Worm (Caenorhabditis elegans) whole organism, young adult: ENCODE measurements around the gene C10C6.13.

Experiments used
- B0019.2 ChIP-seq: fragments of 200-800 bp; sonication (Bioruptor generic); conservative IDR thresholded peaks from 2 replicates; pipeline ENCODE4 v1.3.6; 2022; ENCODE audit warnings: missing genetic modification reagents, missing genetic modification characterization, missing compliant biosample characterization
- B0035.1 ChIP-seq: sonication (generic microtip); optimal IDR thresholded peaks from 2 replicates; lab custom pipeline; 2016; ENCODE audit warnings: missing genetic modification characterization, mild to moderate bottlenecking, missing compliant biosample characterization, missing genotype, missing genetic modification reagents
- F22D6.2 ChIP-seq: sonication (generic microtip); optimal IDR thresholded peaks from 2 replicates; lab custom pipeline; 2016; ENCODE audit warnings: mild to moderate bottlenecking, missing genetic modification characterization, missing compliant biosample characterization
- F33H1.4 ChIP-seq: fragments of 200-800 bp; sonication (Bioruptor generic); IDR thresholded peaks from 2 replicates; pipeline ENCODE4 v1.3.6; 2022; ENCODE audit warnings: missing genetic modification reagents, missing genetic modification characterization, missing compliant biosample characterization
- F37B4.10 ChIP-seq: fragments of 200-800 bp; sonication (Bioruptor generic); IDR thresholded peaks from 2 replicates; pipeline ENCODE4 v1.3.6; 2022; ENCODE audit warnings: missing genetic modification characterization, missing compliant biosample characterization
- F39B2.1 ChIP-seq: fragments of 200-800 bp; sonication (Bioruptor generic); IDR thresholded peaks from 2 replicates; pipeline ENCODE4 v1.3.6; 2022; ENCODE audit warnings: missing genetic modification reagents, missing genetic modification characterization, missing compliant biosample characterization
- F52B5.7 ChIP-seq: sonication (generic microtip); optimal IDR thresholded peaks from 2 replicates; lab custom pipeline; 2016; ENCODE audit warnings: mild to moderate bottlenecking, missing genetic modification characterization, missing compliant biosample characterization
- F57A8.1 ChIP-seq: fragments of 200-800 bp; sonication (Bioruptor generic); optimal IDR thresholded peaks from 2 replicates; lab custom pipeline; 2018; ENCODE audit warnings: mild to moderate bottlenecking, missing genetic modification characterization, moderate library complexity, missing compliant biosample characterization
- Y79H2A.3 ChIP-seq: fragments of 200-800 bp; sonication (Bioruptor generic); conservative IDR thresholded peaks from 2 replicates; pipeline ENCODE4 v1.3.6; 2022; ENCODE audit warnings: missing genetic modification reagents, missing genetic modification characterization, missing compliant biosample characterization
- akir-1 ChIP-seq: fragments of 200-800 bp; sonication (Bioruptor generic); optimal IDR thresholded peaks from 2 replicates; lab custom pipeline; 2018; ENCODE audit warnings: mild to moderate bottlenecking, missing genetic modification characterization, moderate library complexity, missing compliant biosample characterization
- atf-7 ChIP-seq: sonication (generic microtip); optimal IDR thresholded peaks from 2 replicates; lab custom pipeline; 2017; ENCODE audit warnings: mild to moderate bottlenecking, missing genetic modification characterization, missing compliant biosample characterization
- athp-1 ChIP-seq: sonication (generic microtip); optimal IDR thresholded peaks from 2 replicates; lab custom pipeline; 2017; ENCODE audit warnings: mild to moderate bottlenecking, missing genetic modification characterization, missing compliant biosample characterization
- attf-6 ChIP-seq: fragments of 200-800 bp; sonication (Bioruptor generic); IDR thresholded peaks from 2 replicates; pipeline ENCODE4 v1.3.6; 2022; ENCODE audit warnings: missing genetic modification reagents, missing genetic modification characterization, missing compliant biosample characterization
- bed-1 ChIP-seq: fragments of 200-800 bp; sonication (Bioruptor generic); IDR thresholded peaks from 2 replicates; pipeline ENCODE4 v1.3.6; 2022; ENCODE audit warnings: missing genetic modification reagents, missing genetic modification characterization, missing compliant biosample characterization
- cebp-2 ChIP-seq: fragments of 200-800 bp; sonication (Bioruptor generic); IDR thresholded peaks from 2 replicates; pipeline ENCODE4 v1.3.6; 2022; ENCODE audit warnings: missing genetic modification characterization, missing compliant biosample characterization
- ceh-27 ChIP-seq: fragments of 200-800 bp; sonication (Bioruptor generic); optimal IDR thresholded peaks from 2 replicates; lab custom pipeline; 2018; ENCODE audit warnings: mild to moderate bottlenecking, missing genetic modification characterization, moderate library complexity, missing compliant biosample characterization
- ceh-91 ChIP-seq: fragments of 200-800 bp; sonication (Bioruptor generic); IDR thresholded peaks from 2 replicates; pipeline ENCODE4 v1.3.6; 2022; ENCODE audit warnings: missing genetic modification reagents, missing genetic modification characterization, missing compliant biosample characterization
- efl-1 ChIP-seq: fragments of 150-350 bp; optimal IDR thresholded peaks from 2 replicates; lab custom pipeline; 2014; ENCODE audit warnings: missing biosample characterization, missing genetic modification reagents, missing genetic modification characterization
- egrh-3 ChIP-seq: fragments of 200-800 bp; sonication (Bioruptor generic); IDR thresholded peaks from 2 replicates; pipeline ENCODE4 v1.3.6; 2022; ENCODE audit warnings: missing genetic modification reagents, missing genetic modification characterization, missing compliant biosample characterization
- gei-17 ChIP-seq: fragments of 200-800 bp; sonication (Bioruptor generic); optimal IDR thresholded peaks from 2 replicates; lab custom pipeline; 2018; ENCODE audit warnings: mild to moderate bottlenecking, missing genetic modification characterization, missing compliant biosample characterization
- him-1 ChIP-seq: sonication (generic microtip); optimal IDR thresholded peaks from 2 replicates; lab custom pipeline; 2016; ENCODE audit warnings: missing genotype, missing genetic modification reagents, missing genetic modification characterization, missing compliant biosample characterization
- hmg-1.2 ChIP-seq: fragments of 200-800 bp; sonication (Bioruptor generic); IDR thresholded peaks from 2 replicates; pipeline ENCODE4 v1.3.6; 2022; ENCODE audit warnings: missing genetic modification reagents, missing genetic modification characterization, missing compliant biosample characterization
- hsf-1 ChIP-seq: fragments of 200-800 bp; sonication (Bioruptor generic); IDR thresholded peaks from 2 replicates; pipeline ENCODE4 v1.3.6; 2022; ENCODE audit warnings: missing genetic modification reagents, missing genetic modification characterization, missing compliant biosample characterization
- let-526 ChIP-seq: fragments of 200-800 bp; sonication (Bioruptor generic); IDR thresholded peaks from 2 replicates; pipeline ENCODE4 v1.3.6; 2022; ENCODE audit warnings: missing genetic modification reagents, missing genetic modification characterization, missing compliant biosample characterization
- let-607 ChIP-seq, 2 experiments: fragments of 200-800 bp in 1 of 2; sonication (Bioruptor generic) in 1 of 2; sonication (generic microtip) in 1 of 2; optimal IDR thresholded peaks; 2 replicates each; lab custom pipeline; 2016 to 2018; ENCODE audit warnings: mild to moderate bottlenecking in 2 of 2, missing compliant biosample characterization in 2 of 2, missing genetic modification characterization in 2 of 2, moderate library complexity in 2 of 2, missing genotype in 1 of 2
- lin-26 ChIP-seq: fragments of 200-800 bp; sonication (Bioruptor generic); IDR thresholded peaks from 2 replicates; pipeline ENCODE4 v1.3.6; 2022; ENCODE audit warnings: missing genetic modification reagents, missing genetic modification characterization, missing compliant biosample characterization
- lin-54 ChIP-seq: fragments of 200-800 bp; sonication (Bioruptor generic); optimal IDR thresholded peaks from 2 replicates; lab custom pipeline; 2018; ENCODE audit warnings: mild to moderate bottlenecking, missing genetic modification characterization, missing compliant biosample characterization
- lsl-1 ChIP-seq: fragments of 200-800 bp; sonication (Bioruptor generic); optimal IDR thresholded peaks from 2 replicates; lab custom pipeline; 2018; ENCODE audit warnings: mild to moderate bottlenecking, missing genetic modification characterization, moderate library complexity, missing compliant biosample characterization
- madf-10 ChIP-seq: sonication (generic microtip); optimal IDR thresholded peaks from 2 replicates; lab custom pipeline; 2016; ENCODE audit warnings: mild to moderate bottlenecking, missing genetic modification characterization, missing compliant biosample characterization
- madf-3 ChIP-seq: fragments of 200-800 bp; sonication (Bioruptor generic); IDR thresholded peaks from 2 replicates; pipeline ENCODE4 v1.3.6; 2022; ENCODE audit warnings: missing genetic modification reagents, missing genetic modification characterization, missing compliant biosample characterization
- mes-4 ChIP-seq: sonication (generic microtip); optimal IDR thresholded peaks from 2 replicates; lab custom pipeline; 2016; ENCODE audit warnings: missing genotype, missing genetic modification characterization, missing compliant biosample characterization
- mxl-1 ChIP-seq: sonication (generic microtip); optimal IDR thresholded peaks from 2 replicates; lab custom pipeline; 2016; ENCODE audit warnings: missing genetic modification characterization, missing compliant biosample characterization
- nhr-179 ChIP-seq: sonication (generic microtip); optimal IDR thresholded peaks from 2 replicates; lab custom pipeline; 2016; ENCODE audit warnings: mild to moderate bottlenecking, missing genetic modification characterization, missing compliant biosample characterization
- nhr-80 ChIP-seq: sonication (generic microtip); optimal IDR thresholded peaks from 2 replicates; lab custom pipeline; 2016; ENCODE audit warnings: missing genetic modification characterization, missing compliant biosample characterization
- nhr-90 ChIP-seq: sonication (generic microtip); optimal IDR thresholded peaks from 2 replicates; lab custom pipeline; 2016; ENCODE audit warnings: missing genotype, mild to moderate bottlenecking, missing genetic modification characterization, missing compliant biosample characterization
- pbrm-1 ChIP-seq: fragments of 200-800 bp; sonication (Bioruptor generic); IDR thresholded peaks from 2 replicates; pipeline ENCODE4 v1.3.6; 2022; ENCODE audit warnings: missing genetic modification reagents, missing genetic modification characterization, missing compliant biosample characterization
- repo-1 ChIP-seq: sonication (generic microtip); optimal IDR thresholded peaks from 2 replicates; lab custom pipeline; 2017; ENCODE audit warnings: mild to moderate bottlenecking, missing genetic modification characterization, missing compliant biosample characterization
- sdz-38 ChIP-seq: sonication (generic microtip); optimal IDR thresholded peaks from 2 replicates; lab custom pipeline; 2016; ENCODE audit warnings: missing genotype, missing genetic modification characterization, missing compliant biosample characterization
- sea-2 ChIP-seq: fragments of 200-800 bp; sonication (Bioruptor generic); IDR thresholded peaks from 2 replicates; pipeline ENCODE4 v1.3.6; 2022; ENCODE audit warnings: missing genetic modification characterization, missing compliant biosample characterization
- snpc-1.1 ChIP-seq: sonication (generic microtip); optimal IDR thresholded peaks from 2 replicates; lab custom pipeline; 2017; ENCODE audit warnings: missing genetic modification characterization, mild to moderate bottlenecking, missing compliant biosample characterization, antibody characterized with exemption, moderate library complexity, missing genotype, missing genetic modification reagents; ENCODE audit not compliant: insufficient read depth
- snpc-3.4 ChIP-seq: sonication (generic microtip); optimal IDR thresholded peaks from 2 replicates; lab custom pipeline; 2017; ENCODE audit warnings: missing genetic modification characterization, mild to moderate bottlenecking, missing compliant biosample characterization, antibody characterized with exemption, moderate library complexity, missing genotype, missing genetic modification reagents
- snpc-4 ChIP-seq, 5 experiments: fragments of 150-350 bp in 1 of 5; sonication (generic microtip) in 4 of 5; optimal IDR thresholded peaks; 2 replicates each; lab custom pipeline; 2014 to 2018; ENCODE audit warnings: missing genetic modification characterization in 5 of 5, missing biosample characterization in 3 of 5, antibody characterized with exemption in 2 of 5, mild to moderate bottlenecking in 2 of 5, missing compliant biosample characterization in 2 of 5, missing genotype in 2 of 5, moderate library complexity in 2 of 5, missing genetic modification reagents in 1 of 5
- somi-1 ChIP-seq: fragments of 200-800 bp; sonication (Bioruptor generic); optimal IDR thresholded peaks from 2 replicates; lab custom pipeline; 2018; ENCODE audit warnings: mild to moderate bottlenecking, missing genetic modification characterization, missing compliant biosample characterization
- unc-130 ChIP-seq: sonication (generic microtip); optimal IDR thresholded peaks from 2 replicates; lab custom pipeline; 2016; ENCODE audit warnings: missing genetic modification reagents, missing genetic modification characterization, missing compliant biosample characterization
- ztf-22 ChIP-seq: fragments of 200-800 bp; sonication (Bioruptor generic); optimal IDR thresholded peaks from 2 replicates; lab custom pipeline; 2018; ENCODE audit warnings: mild to moderate bottlenecking, missing genetic modification characterization, moderate library complexity, missing compliant biosample characterization
- ztf-25 ChIP-seq: fragments of 200-800 bp; sonication (Bioruptor generic); IDR thresholded peaks from 2 replicates; pipeline ENCODE4 v1.3.6; 2022; ENCODE audit warnings: missing genetic modification reagents, missing genetic modification characterization, missing compliant biosample characterization
- ztf-26 ChIP-seq: sonication (generic microtip); optimal IDR thresholded peaks from 2 replicates; lab custom pipeline; 2017; ENCODE audit warnings: missing genetic modification characterization, missing compliant biosample characterization
- ztf-6 ChIP-seq: fragments of 200-800 bp; sonication (Bioruptor generic); IDR thresholded peaks from 2 replicates; pipeline ENCODE4 v1.3.6; 2022; ENCODE audit warnings: missing genetic modification reagents, missing genetic modification characterization, missing compliant biosample characterization

Gene C10C6.13

ce11 chrIV:11474067-11474466, 4.5 kb upstream of the C10C6.13 start (continued):
- TF ChIP-seq athp-1 (peak; percentile 95), F33H1.4 (GFP tag; lab: Robert Waterston, UW) (peak; percentile 67), F52B5.7 (tag; lab: Kevin White, UChicago) (peak; percentile 98), ceh-27 (GFP tag; lab: Kevin White, UChicago) (peak; percentile 90), F57A8.1 (peak; percentile 96), egrh-3 (peak; percentile 50), ztf-25 (peak; percentile 98), hsf-1 (GFP tag; lab: Robert Waterston, UW) (peak; percentile 82), mxl-1 (tag; lab: Kevin White, UChicago) (peak; percentile 94), F22D6.2 (tag; lab: Kevin White, UChicago) (peak; percentile 70), madf-10 (peak; percentile 79), F39B2.1 (GFP tag; lab: Robert Waterston, UW) (peak; percentile 40; the same call in 1 of the 2 replicates), atf-7 (peak; percentile 79), sdz-38 (tag; lab: Kevin White, UChicago) (peak; percentile 69), somi-1 (GFP tag; lab: Kevin White, UChicago) (peak; percentile 79), lsl-1 (peak; percentile 70), ztf-22 (GFP tag; lab: Kevin White, UChicago) (no peak), him-1 (tag; lab: Kevin White, UChicago) (peak; percentile 72), ztf-6 (GFP tag; lab: Robert Waterston, UW) (peak; percentile 73; the same call in 1 of the 2 replicates), snpc-3.4 (tag; lab: Kevin White, UChicago) (peak; percentile 84), lin-26 (GFP tag; lab: Robert Waterston, UW) (peak; percentile 99), cebp-2 (GFP tag; lab: Robert Waterston, UW) (peak; percentile 97), unc-130 (GFP tag; lab: Kevin White, UChicago) (peak; percentile 79), pbrm-1 (GFP tag; lab: Robert Waterston, UW) (peak; percentile 75; the same call in 1 of the 2 replicates), Y79H2A.3 (0 out of 2 replicates have a peak, but pooled peaks have one; percentile 45), ztf-26 (tag; lab: Kevin White, UChicago) (peak; percentile 72), let-526 (peak; percentile 29; the same call in 1 of the 2 replicates), mes-4 (tag; lab: Kevin White, UChicago) (peak; percentile 87), snpc-4 (GFP tag; optimal IDR thresholded peaks at IDR 0.05; lab: Kevin White, UChicago) (peak; percentile 68), snpc-4 (tag; optimal IDR thresholded peaks at IDR 0.05; lab: Kevin White, UChicago) (peak; percentile 33 to 70 (median 64)), lin-54 (GFP tag; lab: Kevin White, UChicago) (peak; percentile 83), F37B4.10 (peak; percentile 95), efl-1 (GFP tag; lab: Kevin White, UChicago) (no peak), madf-3 (GFP tag; lab: Robert Waterston, UW) (0 out of 2 replicates have a peak, but pooled peaks have one; percentile 44), B0035.1 (tag; lab: Kevin White, UChicago) (peak; percentile 74), hmg-1.2 (GFP tag; lab: Robert Waterston, UW) (peak; percentile 79), nhr-179 (tag; lab: Kevin White, UChicago) (peak; percentile 68), repo-1 (tag; lab: Kevin White, UChicago) (peak; percentile 89), bed-1 (GFP tag; lab: Robert Waterston, UW) (0 out of 2 replicates have a peak, but pooled peaks have one; percentile 91), nhr-90 (peak; percentile 98), gei-17 (peak; percentile 51), snpc-1.1 (tag; lab: Kevin White, UChicago) (peak; percentile 67), sea-2 (GFP tag; lab: Robert Waterston, UW) (peak; percentile 76; the same call in 1 of the 2 replicates), B0019.2 (GFP tag; lab: Robert Waterston, UW) (peak; percentile 70), akir-1 (peak; percentile 72), attf-6 (GFP tag; lab: Robert Waterston, UW) (peak; percentile 84), ceh-91 (GFP tag; lab: Robert Waterston, UW) (peak; percentile 59; the same call in 1 of the 2 replicates), nhr-80 (tag; lab: Kevin White, UChicago) (peak; percentile 62), let-607 (tag; optimal IDR thresholded peaks at IDR 0.05; lab: Kevin White, UChicago) (peak; percentile 56 to 66)
